Fruit fly (Drosophila melanogaster) whole organism, embryonic: Measurements from ENCODE around the gene RanGAP.
A peak's percentile ranks its signal among the peaks of the same experiment; 100 is the strongest.

Source experiments
- B-H1 ChIP-seq: fragments of 200-800 bp; sonication (Bioruptor generic); IDR thresholded peaks from 3 replicates; pipeline ENCODE4 v1.3.6; 2022; ENCODE audit warnings: missing biosample characterization, missing genetic modification characterization
- Bgb ChIP-seq: fragments of 200-800 bp; sonication (Bioruptor generic); IDR thresholded peaks from 2 replicates; pipeline ENCODE4 v1.3.6; 2022; ENCODE audit warnings: missing biosample characterization, missing genetic modification characterization; ENCODE audit not compliant: partially characterized antibody
- CG12071 ChIP-seq: fragments of 200-800 bp; sonication (Bioruptor generic); optimal IDR thresholded peaks from 3 replicates; lab custom pipeline; 2018; ENCODE audit warnings: missing biosample characterization, mild to moderate bottlenecking, missing genetic modification characterization
- CG13894 ChIP-seq: fragments of 200-800 bp; sonication (Bioruptor generic); optimal IDR thresholded peaks from 3 replicates; lab custom pipeline; 2018; ENCODE audit warnings: missing biosample characterization, mild to moderate bottlenecking, missing genetic modification characterization, moderate library complexity
- CG14710 ChIP-seq: fragments of 200-800 bp; sonication (Bioruptor generic); optimal IDR thresholded peaks from 3 replicates; lab custom pipeline; 2019; ENCODE audit warnings: missing biosample characterization, mild to moderate bottlenecking, missing genetic modification characterization, moderate library complexity
- CG1603 ChIP-seq: fragments of 200-800 bp; sonication (Bioruptor generic); optimal IDR thresholded peaks from 2 replicates; lab custom pipeline; 2019; ENCODE audit warnings: missing biosample characterization, mild to moderate bottlenecking, missing genetic modification characterization, moderate library complexity
- CG17361 ChIP-seq: fragments of 200-800 bp; sonication (Bioruptor generic); IDR thresholded peaks from 3 replicates; pipeline ENCODE4 v1.3.6; 2022; ENCODE audit warnings: missing biosample characterization, missing genetic modification characterization
- CG17612 ChIP-seq: fragments of 200-800 bp; sonication (Bioruptor generic); IDR thresholded peaks from 2 replicates; pipeline ENCODE4 v1.3.6; 2022; ENCODE audit warnings: missing biosample characterization, missing genetic modification characterization
- CG17829 ChIP-seq: fragments of 200-800 bp; optimal IDR thresholded peaks from 2 replicates; lab custom pipeline; 2019; ENCODE audit warnings: missing biosample characterization, mild to moderate bottlenecking, missing genetic modification characterization, moderate library complexity
- CG34224 ChIP-seq: fragments of 200-800 bp; sonication (Bioruptor generic); IDR thresholded peaks from 3 replicates; pipeline ENCODE4 v1.3.6; 2022; ENCODE audit warnings: missing biosample characterization, missing genetic modification characterization; ENCODE audit not compliant: partially characterized antibody
- CG3847 ChIP-seq: fragments of 200-800 bp; sonication (Bioruptor generic); IDR thresholded peaks from 2 replicates; pipeline ENCODE4 v1.3.6; 2022; ENCODE audit warnings: missing biosample characterization, missing genetic modification characterization
- CG3995 ChIP-seq: fragments of 200-800 bp; sonication (Bioruptor generic); optimal IDR thresholded peaks from 3 replicates; lab custom pipeline; 2016; ENCODE audit warnings: missing biosample characterization, missing genetic modification characterization
- CG6272 ChIP-seq: fragments of 200-800 bp; sonication (Bioruptor generic); IDR thresholded peaks from 2 replicates; pipeline ENCODE4 v1.3.6; 2022; ENCODE audit warnings: missing biosample characterization, missing genetic modification characterization
- CG6791 ChIP-seq: fragments of 200-800 bp; sonication (Bioruptor generic); IDR thresholded peaks from 3 replicates; pipeline ENCODE4 v1.3.6; 2022; ENCODE audit warnings: missing biosample characterization, missing genetic modification characterization; ENCODE audit not compliant: partially characterized antibody
- CG7271 ChIP-seq: fragments of 200-800 bp; sonication (Bioruptor generic); optimal IDR thresholded peaks from 2 replicates; lab custom pipeline; 2018; ENCODE audit warnings: missing biosample characterization, mild to moderate bottlenecking, missing genetic modification characterization, moderate library complexity
- CG7963 ChIP-seq: fragments of 200-800 bp; sonication (Bioruptor generic); IDR thresholded peaks from 3 replicates; pipeline ENCODE4 v1.3.6; 2022; ENCODE audit warnings: missing biosample characterization, missing genetic modification characterization; ENCODE audit not compliant: partially characterized antibody
- CG8765 ChIP-seq: fragments of 200-800 bp; sonication (Bioruptor generic); IDR thresholded peaks from 2 replicates; pipeline ENCODE4 v1.3.6; 2022; ENCODE audit warnings: missing biosample characterization, missing genetic modification characterization
- CG9932 ChIP-seq: fragments of 200-800 bp; sonication (Bioruptor generic); IDR thresholded peaks from 2 replicates; pipeline ENCODE4 v1.3.6; 2022; ENCODE audit warnings: missing biosample characterization, missing genetic modification characterization
- D19B ChIP-seq: fragments of 200-800 bp; sonication (Bioruptor generic); optimal IDR thresholded peaks from 2 replicates; lab custom pipeline; 2017; ENCODE audit warnings: missing biosample characterization, mild to moderate bottlenecking, missing genetic modification characterization
- Elba2 ChIP-seq: fragments of 200-800 bp; sonication (Bioruptor generic); optimal IDR thresholded peaks from 3 replicates; lab custom pipeline; 2016; ENCODE audit warnings: missing biosample characterization, missing genetic modification characterization
- Gug ChIP-seq: fragments of 200-800 bp; sonication (Bioruptor generic); IDR thresholded peaks from 4 replicates; pipeline ENCODE4 v1.3.6; 2022; ENCODE audit warnings: missing biosample characterization, missing genetic modification characterization
- HLH4C ChIP-seq: fragments of 200-800 bp; sonication (Bioruptor generic); IDR thresholded peaks from 3 replicates; pipeline ENCODE4 v1.3.6; 2022; ENCODE audit warnings: missing biosample characterization, missing genetic modification characterization; ENCODE audit not compliant: partially characterized antibody
- Kr ChIP-seq: fragments of 200-800 bp; sonication (Bioruptor generic); optimal IDR thresholded peaks from 2 replicates; lab custom pipeline; 2017; ENCODE audit warnings: missing biosample characterization, mild to moderate bottlenecking, missing genetic modification characterization
- Lpt ChIP-seq: fragments of >200 bp; optimal IDR thresholded peaks from 2 replicates; lab custom pipeline; 2018; ENCODE audit warnings: missing biosample characterization, missing genetic modification characterization
- Optix ChIP-seq: fragments of 200-800 bp; sonication (Bioruptor generic); IDR thresholded peaks from 3 replicates; pipeline ENCODE4 v1.3.6; 2022; ENCODE audit warnings: missing biosample characterization, missing genetic modification characterization
- Poxn ChIP-seq: fragments of 200-800 bp; sonication (Bioruptor generic); IDR thresholded peaks from 2 replicates; pipeline ENCODE4 v1.3.6; 2022; ENCODE audit warnings: missing biosample characterization, missing genetic modification characterization
- Stat92E ChIP-seq, 3 experiments: fragments of >200 bp in 2 of 3; fragments of 200-800 bp in 1 of 3; sonication (Bioruptor generic) in 1 of 3; optimal IDR thresholded peaks; 2 replicates each; lab custom pipeline; 2017 to 2019; ENCODE audit warnings: missing biosample characterization in 3 of 3, missing genetic modification characterization in 3 of 3, mild to moderate bottlenecking in 1 of 3, moderate library complexity in 1 of 3
- ap ChIP-seq: fragments of 200-800 bp; sonication (Bioruptor generic); IDR thresholded peaks from 2 replicates; pipeline ENCODE4 v1.3.6; 2022; ENCODE audit warnings: missing biosample characterization, missing genetic modification characterization
- bigmax ChIP-seq: fragments of 200-800 bp; sonication (Bioruptor generic); optimal IDR thresholded peaks from 2 replicates; lab custom pipeline; 2018; ENCODE audit warnings: missing biosample characterization, mild to moderate bottlenecking, missing genetic modification characterization
- cas ChIP-seq: fragments of 200-800 bp; sonication (Bioruptor generic); IDR thresholded peaks from 2 replicates; pipeline ENCODE4 v1.3.6; 2022; ENCODE audit warnings: missing biosample characterization, missing genetic modification characterization
- crc ChIP-seq: fragments of 200-800 bp; sonication (Bioruptor generic); optimal IDR thresholded peaks from 2 replicates; lab custom pipeline; 2016; ENCODE audit warnings: missing biosample characterization, missing genetic modification characterization
- dysf ChIP-seq: fragments of 200-800 bp; sonication (Bioruptor generic); IDR thresholded peaks from 3 replicates; pipeline ENCODE4 v1.3.6; 2022; ENCODE audit warnings: missing biosample characterization, missing genetic modification characterization
- esg ChIP-seq: fragments of 200-800 bp; sonication (Bioruptor generic); conservative IDR thresholded peaks from 2 replicates; pipeline ENCODE4 v1.3.6; 2022; ENCODE audit warnings: missing biosample characterization, missing genetic modification characterization
- gcm ChIP-seq: fragments of 200-800 bp; sonication (Bioruptor generic); optimal IDR thresholded peaks from 2 replicates; lab custom pipeline; 2019; ENCODE audit warnings: missing biosample characterization, mild to moderate bottlenecking, missing genetic modification characterization, moderate library complexity
- grn ChIP-seq: fragments of 200-800 bp; sonication (Bioruptor generic); optimal IDR thresholded peaks from 3 replicates; lab custom pipeline; 2017; ENCODE audit warnings: missing biosample characterization, missing genetic modification characterization
- hkb ChIP-seq, 2 experiments: fragments of 200-800 bp in 1 of 2; fragments of >200 bp in 1 of 2; sonication (Bioruptor generic) in 1 of 2; IDR thresholded peaks in 1 of 2; optimal IDR thresholded peaks in 1 of 2; 2 replicates each; pipeline versions ENCODE4 v1.3.6 to Lab custom; 2017 to 2022; ENCODE audit warnings: missing biosample characterization in 1 of 2, missing genetic modification characterization in 1 of 2
- kni ChIP-seq: fragments of 200-800 bp; sonication (Bioruptor generic); optimal IDR thresholded peaks from 3 replicates; lab custom pipeline; 2017; ENCODE audit warnings: mild to moderate bottlenecking, missing biosample characterization, missing genetic modification reagents, missing genetic modification characterization
- org-1 ChIP-seq: fragments of 200-800 bp; sonication (Bioruptor generic); optimal IDR thresholded peaks from 2 replicates; lab custom pipeline; 2017; ENCODE audit warnings: missing biosample characterization, missing genetic modification characterization
- otp ChIP-seq: fragments of 200-800 bp; sonication (Bioruptor generic); IDR thresholded peaks from 3 replicates; pipeline ENCODE4, ENCODE4 v1.3.6; 2022; ENCODE audit warnings: missing biosample characterization, missing genetic modification characterization
- pan ChIP-seq, 4 experiments: fragments of >200 bp in 3 of 4; fragments of 200-800 bp in 1 of 4; sonication (Bioruptor generic) in 1 of 4; optimal IDR thresholded peaks in 3 of 4; IDR thresholded peaks in 1 of 4; 2 replicates each; pipeline versions ENCODE4 v1.3.6 to Lab custom; 2017 to 2022; ENCODE audit warnings: missing biosample characterization in 2 of 4, missing genetic modification characterization in 2 of 4, mixed read lengths in 1 of 4
- pnt ChIP-seq: fragments of 200-800 bp; sonication (Bioruptor generic); optimal IDR thresholded peaks from 3 replicates; lab custom pipeline; 2016; ENCODE audit warnings: missing biosample characterization, missing genetic modification characterization
- shn ChIP-seq: fragments of 200-800 bp; sonication (Bioruptor generic); optimal IDR thresholded peaks from 3 replicates; lab custom pipeline; 2016; ENCODE audit warnings: missing biosample characterization, missing genetic modification characterization
- sna ChIP-seq: fragments of 200-800 bp; sonication (Bioruptor generic); IDR thresholded peaks from 2 replicates; pipeline ENCODE4 v1.3.6; 2022; ENCODE audit warnings: missing biosample characterization, missing genetic modification characterization; ENCODE audit not compliant: partially characterized antibody
- so ChIP-seq: fragments of 200-800 bp; sonication (Bioruptor generic); IDR thresholded peaks from 3 replicates; pipeline ENCODE4 v1.3.6; 2022; ENCODE audit warnings: missing biosample characterization, missing genetic modification characterization
- sqz ChIP-seq: fragments of 200-800 bp; sonication (Bioruptor generic); optimal IDR thresholded peaks from 3 replicates; lab custom pipeline; 2018; ENCODE audit warnings: missing biosample characterization, mild to moderate bottlenecking, missing genetic modification characterization
- unc-4 ChIP-seq: fragments of 200-800 bp; sonication (Bioruptor generic); IDR thresholded peaks from 2 replicates; pipeline ENCODE4 v1.3.6; 2022; ENCODE audit warnings: missing biosample characterization, missing genetic modification characterization; ENCODE audit not compliant: partially characterized antibody
- zf30C ChIP-seq: fragments of 200-800 bp; sonication (Bioruptor generic); optimal IDR thresholded peaks from 3 replicates; lab custom pipeline; 2018; ENCODE audit warnings: missing biosample characterization, mild to moderate bottlenecking, missing genetic modification characterization

The RanGAP gene

DNA sequence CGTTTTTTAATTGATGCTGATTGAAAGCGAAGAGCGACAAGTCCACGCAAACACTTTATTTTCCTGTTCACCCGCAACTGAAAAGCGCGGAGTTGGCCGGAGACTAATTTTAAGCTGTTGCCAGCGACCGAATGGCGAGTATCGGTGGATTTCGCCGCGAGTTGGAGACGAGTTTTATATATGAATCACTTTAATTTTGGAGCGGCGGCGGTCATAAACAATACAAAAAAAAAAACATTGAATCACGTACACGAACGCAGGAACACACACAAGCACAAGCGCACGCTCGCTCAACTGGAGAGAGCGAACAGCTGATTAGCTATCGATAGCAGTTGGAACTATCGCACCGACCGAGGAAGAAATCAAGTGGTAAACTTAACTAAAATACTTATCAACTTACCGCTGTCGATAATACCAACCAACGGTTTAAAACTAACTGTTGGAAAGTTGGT lies 15.4 kb upstream of the RanGAP start, which contains the start of gene Pax (continued):
- TF ChIP-seq B-H1: no peak
- TF ChIP-seq Stat92E (GFP tag; optimal IDR thresholded peaks at IDR 0.05; lab: Kevin White, UChicago): peak in 1 of 3 experiments; percentile 33
- no peak for TF ChIP-seq gcm (GFP tag; lab: Kevin White, UChicago)
- TF ChIP-seq Bgb (GFP tag; lab: Robert Waterston, UW): peak; percentile 96
- TF ChIP-seq sqz (GFP tag; lab: Kevin White, UChicago): peak; percentile 96
- TF ChIP-seq, all 482 proteins: peak for 87

DNA sequence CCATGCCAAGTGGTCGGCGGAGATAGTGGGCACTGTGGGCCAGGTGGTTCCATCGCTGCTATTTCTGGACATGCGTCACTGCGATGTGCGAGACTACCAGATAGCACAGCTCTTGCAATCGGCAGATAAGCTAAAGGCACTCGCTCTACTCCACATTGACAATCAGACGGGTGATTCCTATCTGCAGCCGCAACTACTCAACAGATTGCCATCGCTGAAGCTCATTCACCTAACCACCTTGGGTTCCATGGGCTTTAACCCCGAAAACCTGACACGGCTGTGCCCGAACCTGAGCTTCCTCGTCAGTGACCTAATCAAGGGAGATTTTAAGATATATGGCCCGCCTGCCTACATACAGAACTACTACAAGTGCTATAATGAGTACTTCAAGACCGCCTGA lies 12.0 kb upstream of the RanGAP start:
- TF ChIP-seq crc (no peak), CG6791 (GFP tag; lab: Robert Waterston, UW) (no peak), Lpt (GFP tag; lab: Kevin White, UChicago) (no peak), dysf (GFP tag; lab: Robert Waterston, UW) (0 out of 3 replicates have a peak, but pooled peaks have one; percentile 19), grn (GFP tag; lab: Kevin White, UChicago) (peak; percentile 93), CG3847 (GFP tag; lab: Robert Waterston, UW) (no peak), zf30C (no peak), so (GFP tag; lab: Robert Waterston, UW) (no peak), CG13894 (tag; lab: Kevin White, UChicago) (no peak), org-1 (GFP tag; lab: Kevin White, UChicago) (no peak), pan (optimal IDR thresholded peaks at IDR 0.05; lab: Kevin White, UChicago) (no peak), pan (GFP tag; optimal IDR thresholded peaks at IDR 0.05 in 1 of 2, IDR thresholded peaks at IDR 0.05 in 1 of 2) (no peak), esg (no peak), shn (GFP tag; lab: Kevin White, UChicago) (no peak), ap (no peak), Optix (GFP tag; lab: Robert Waterston, UW) (0 out of 3 replicates have a peak, but pooled peaks have one; percentile 16), CG3995 (GFP tag; lab: Kevin White, UChicago) (no peak)

DNA sequence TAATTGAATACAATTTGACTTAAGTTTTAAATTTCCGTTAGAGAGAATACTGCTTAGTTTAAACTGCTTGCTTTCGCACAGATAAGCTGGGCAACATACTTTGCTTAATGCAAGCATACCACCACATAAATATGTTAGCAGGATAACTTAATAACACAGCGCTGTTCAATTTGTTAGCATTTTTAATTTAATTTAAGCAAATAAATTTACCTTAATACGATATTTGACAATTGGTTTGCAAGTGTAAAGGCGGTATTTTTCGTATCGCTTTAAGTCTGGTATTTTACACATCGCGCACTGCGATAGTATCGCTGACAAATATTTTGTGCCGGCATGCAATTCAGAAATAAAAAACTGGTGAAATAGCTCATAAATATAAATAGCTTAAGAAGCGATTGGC lies 11.4 kb upstream of the RanGAP start, which contains the start of gene RtcB:
TSS of gene RtcB (plus strand) at position 301 of the 400 bp plus-strand sequence.
- TF ChIP-seq CG17361 (GFP tag; lab: Robert Waterston, UW): peak; percentile 47; the same call in 1 of the 3 replicates
- peak; percentile 67 for TF ChIP-seq CG14710
- TF ChIP-seq CG9932 (GFP tag; lab: Robert Waterston, UW): peak; percentile 46; the same call in 1 of the 2 replicates
- no peak for TF ChIP-seq Gug (GFP tag; lab: Robert Waterston, UW)
- no peak for TF ChIP-seq pnt (GFP tag; lab: Kevin White, UChicago)
- no peak for TF ChIP-seq CG7271 (tag; lab: Kevin White, UChicago)
- no peak for TF ChIP-seq kni
- peak; percentile 1 for TF ChIP-seq hkb (optimal IDR thresholded peaks at IDR 0.05; lab: Kevin White, UChicago)
- TF ChIP-seq hkb (GFP tag; IDR thresholded peaks at IDR 0.05; lab: Robert Waterston, UW): no peak
- peak; percentile 42 for TF ChIP-seq CG3995 (GFP tag; lab: Kevin White, UChicago)
- no peak for TF ChIP-seq bigmax
- no peak for TF ChIP-seq CG8765
- TF ChIP-seq D19B (GFP tag; lab: Kevin White, UChicago): no peak
- peak; percentile 18 for TF ChIP-seq CG17829 (tag; lab: Kevin White, UChicago)
- TF ChIP-seq cas (GFP tag; lab: Robert Waterston, UW): no peak
- TF ChIP-seq unc-4: peak; percentile 95
- TF ChIP-seq otp (GFP tag; lab: Robert Waterston, UW): no peak
- no peak for TF ChIP-seq CG12071 (GFP tag; lab: Kevin White, UChicago)
- TF ChIP-seq CG1603 (tag; lab: Kevin White, UChicago): peak; percentile 67
- TF ChIP-seq Elba2 (GFP tag; lab: Kevin White, UChicago): peak; percentile 46
- TF ChIP-seq Poxn: no peak
- peak; percentile 89 for TF ChIP-seq CG34224 (GFP tag; lab: Robert Waterston, UW)
- TF ChIP-seq sna: peak; percentile 98
- TF ChIP-seq CG7963: peak; percentile 94
- TF ChIP-seq CG17612 (GFP tag; lab: Robert Waterston, UW): no peak
- no peak for TF ChIP-seq Kr
- TF ChIP-seq HLH4C (GFP tag; lab: Robert Waterston, UW): peak; percentile 94
- TF ChIP-seq CG6272 (GFP tag; lab: Robert Waterston, UW): no peak
